Worm (Caenorhabditis elegans): ENCODE data around the gene ZC262.4.
A peak's percentile ranks its signal among the peaks of the same experiment; 100 is the strongest.

Gene ZC262.4

ce11 chrIII:8307356-8307755, 27.0 kb downstream of the ZC262.4 start, which contains the start of the genes F10E9.7 and F10E9.5 (continued):
- TF ChIP-seq hlh-13 (GFP tag; optimal IDR thresholded peaks at IDR 0.05) (no peak), ceh-19 (GFP tag; optimal IDR thresholded peaks at IDR 0.05) (no peak), sox-2 (GFP tag; IDR thresholded peaks at IDR 0.05) (no peak), syd-9 (tag; optimal IDR thresholded peaks at IDR 0.05) (no peak), npax-4 (tag; optimal IDR thresholded peaks at IDR 0.05) (no peak), ceh-2 (tag; optimal IDR thresholded peaks at IDR 0.05) (peak; percentile 93), lin-11 (tag; optimal IDR thresholded peaks at IDR 0.05) (no peak), ceh-22 (tag; optimal IDR thresholded peaks at IDR 0.05) (no peak), hlh-8 (tag; optimal IDR thresholded peaks at IDR 0.05) (peak; percentile 90), elt-4 (tag; optimal IDR thresholded peaks at IDR 0.05) (no peak), hlh-15 (tag; optimal IDR thresholded peaks at IDR 0.05) (no peak), pha-2 (tag; optimal IDR thresholded peaks at IDR 0.05) (no peak), sdc-2 (tag; optimal IDR thresholded peaks at IDR 0.05) (no peak), unc-86 (tag; optimal IDR thresholded peaks at IDR 0.05) (peak; percentile 17), C08G9.2 (tag; optimal IDR thresholded peaks at IDR 0.05) (peak; percentile 86), mec-3 (tag; optimal IDR thresholded peaks at IDR 0.05; ENCODE audit: borderline replicate concordance) (no peak), lim-6 (tag; optimal IDR thresholded peaks at IDR 0.05) (no peak), rnt-1 (tag; optimal IDR thresholded peaks at IDR 0.05) (peak; percentile 12), Y22D7AL.16 (tag; optimal IDR thresholded peaks at IDR 0.05) (no peak), unc-42 (tag; optimal IDR thresholded peaks at IDR 0.05) (peak; percentile 24), eyg-1 (tag; optimal IDR thresholded peaks at IDR 0.05) (no peak), ceh-30 (tag; optimal IDR thresholded peaks at IDR 0.05) (no peak), gmeb-2 (tag; optimal IDR thresholded peaks at IDR 0.05) (no peak), pax-1 (tag; optimal IDR thresholded peaks at IDR 0.05) (no peak), sox-4 (tag; optimal IDR thresholded peaks at IDR 0.05) (no peak), dmd-4 (tag; optimal IDR thresholded peaks at IDR 0.05; ENCODE audit: borderline replicate concordance) (no peak), pag-3 (tag; optimal IDR thresholded peaks at IDR 0.05; ENCODE audit: borderline replicate concordance) (no peak), nhr-232 (tag; optimal IDR thresholded peaks at IDR 0.05) (no peak), hlh-6 (tag; optimal IDR thresholded peaks at IDR 0.05) (no peak), fkh-6 (tag; optimal IDR thresholded peaks at IDR 0.05) (no peak), elt-2 (tag; optimal IDR thresholded peaks at IDR 0.05) (peak; percentile 75), dve-1 (tag; optimal IDR thresholded peaks at IDR 0.05) (no peak), ceh-14 (tag; optimal IDR thresholded peaks at IDR 0.05) (peak; percentile 28), ceh-18 (tag; optimal IDR thresholded peaks at IDR 0.05) (peak; percentile 2), K02D7.2 (tag; optimal IDR thresholded peaks at IDR 0.05) (no peak), tbx-7 (tag; optimal IDR thresholded peaks at IDR 0.05) (peak; percentile 81), pros-1 (tag; optimal IDR thresholded peaks at IDR 0.05) (no peak)

ce11 chrIII:8305816-8306215, 28.5 kb downstream of the ZC262.4 start:
- TF ChIP-seq fax-1 (tag; optimal IDR thresholded peaks at IDR 0.05) (no peak), pat-9 (tag; optimal IDR thresholded peaks at IDR 0.05) (no peak), hlh-15 (tag; optimal IDR thresholded peaks at IDR 0.05) (no peak), lin-11 (tag; optimal IDR thresholded peaks at IDR 0.05) (no peak), sox-4 (tag; optimal IDR thresholded peaks at IDR 0.05) (no peak)

ce11 chrIII:8305304-8305703, 29.0 kb downstream of the ZC262.4 start:
- TF ChIP-seq ceh-34 (tag; optimal IDR thresholded peaks at IDR 0.05) (no peak), nhr-232 (tag; optimal IDR thresholded peaks at IDR 0.05) (no peak)

- TF ChIP-seq C38D4.7 (GFP tag; optimal IDR thresholded peaks at IDR 0.05): no peak
These were observed 30.9 kb downstream of the ZC262.4 start for ce11 chrIII:8303440-8303839.

All from whole organism, late embryonic.